Worm (Caenorhabditis elegans): ENCODE measurements around the gene gipc-1.

gipc-1 gene

ce11 chrIII:4917960-4918712, 47.6 kb downstream of the gipc-1 start, which contains the start of gene rpb-8 (continued):
- TF ChIP-seq efl-1 (GFP tag; optimal IDR thresholded peaks at IDR 0.05) (peak; percentile 70), ccch-3 (GFP tag; optimal IDR thresholded peaks at IDR 0.05) (no peak), K12H6.12 (tag; optimal IDR thresholded peaks at IDR 0.05) (no peak), B0019.2 (GFP tag; conservative IDR thresholded peaks at IDR 0.05) (no peak), egl-18 (GFP tag; IDR thresholded peaks at IDR 0.05) (no peak), tbx-9 (tag; optimal IDR thresholded peaks at IDR 0.05; ENCODE audit: borderline replicate concordance) (no peak), repo-1 (tag; optimal IDR thresholded peaks at IDR 0.05) (no peak), Y53G8AR.9 (GFP tag; conservative IDR thresholded peaks at IDR 0.05) (no peak), F33H1.4 (GFP tag; IDR thresholded peaks at IDR 0.05) (peak; percentile 83), F22D6.2 (tag; optimal IDR thresholded peaks at IDR 0.05) (no peak), hmg-1.2 (GFP tag; IDR thresholded peaks at IDR 0.05) (peak; percentile 8; the same call in 1 of the 2 replicates), snpc-1.3 (tag; optimal IDR thresholded peaks at IDR 0.05; ENCODE audit: insufficient read depth) (no peak), mel-28 (tag; optimal IDR thresholded peaks at IDR 0.05; ENCODE audit: borderline replicate concordance) (no peak), pha-4 (tag; optimal IDR thresholded peaks at IDR 0.05) (no peak), tlf-1 (GFP tag; optimal IDR thresholded peaks at IDR 0.05) (no peak), dox-1 (GFP tag; IDR thresholded peaks at IDR 0.05) (no peak), lsy-27 (tag; optimal IDR thresholded peaks at IDR 0.05; ENCODE audit: borderline replicate concordance, insufficient read depth) (no peak), F57A8.1 (GFP tag; optimal IDR thresholded peaks at IDR 0.05) (no peak), C17E4.6 (GFP tag; IDR thresholded peaks at IDR 0.05) (no peak), ztf-25 (GFP tag; IDR thresholded peaks at IDR 0.05) (no peak), madf-6 (GFP tag; IDR thresholded peaks at IDR 0.05) (peak; percentile 65; the same call in 1 of the 2 replicates), somi-1 (GFP tag; optimal IDR thresholded peaks at IDR 0.05) (no peak), attf-3 (GFP tag; conservative IDR thresholded peaks at IDR 0.05) (no peak), madf-10 (tag; optimal IDR thresholded peaks at IDR 0.05) (no peak), madf-3 (GFP tag; IDR thresholded peaks at IDR 0.05) (no peak), ztf-6 (GFP tag; IDR thresholded peaks at IDR 0.05) (no peak), ztf-22 (GFP tag; optimal IDR thresholded peaks at IDR 0.05) (no peak), F57C9.4 (tag; optimal IDR thresholded peaks at IDR 0.05) (no peak), rpc-1 (optimal IDR thresholded peaks at IDR 0.05) (no peak), rpc-1 (tag; optimal IDR thresholded peaks at IDR 0.05) (no peak), let-607 (tag; optimal IDR thresholded peaks at IDR 0.05) (peak; percentile 85 to 96), aptf-2 (GFP tag; conservative IDR thresholded peaks at IDR 0.05) (no peak), hrde-1 (tag; optimal IDR thresholded peaks at IDR 0.05; ENCODE audit: borderline replicate concordance) (no peak), fkh-3 (tag; optimal IDR thresholded peaks at IDR 0.05) (no peak), F52B5.7 (tag; optimal IDR thresholded peaks at IDR 0.05) (no peak), F10E7.11 (tag; optimal IDR thresholded peaks at IDR 0.05) (no peak), T07F8.4 (tag; optimal IDR thresholded peaks at IDR 0.05) (no peak), hmg-20 (GFP tag; IDR thresholded peaks at IDR 0.05) (no peak), F23B12.7 (tag; optimal IDR thresholded peaks at IDR 0.05; ENCODE audit: insufficient read depth) (peak; percentile 52), tbp1 (GFP tag; optimal IDR thresholded peaks at IDR 0.05) (no peak), ceh-58 (GFP tag; IDR thresholded peaks at IDR 0.05) (no peak), nfyb-1 (GFP tag; IDR thresholded peaks at IDR 0.05) (no peak), snpc-4 (GFP tag; optimal IDR thresholded peaks at IDR 0.05) (no peak), snpc-4 (tag; optimal IDR thresholded peaks at IDR 0.05) (no peak), ZK185.1 (tag; optimal IDR thresholded peaks at IDR 0.05; ENCODE audit: poor library complexity, severe bottlenecking) (no peak), lsl-1 (GFP tag; optimal IDR thresholded peaks at IDR 0.05) (peak; percentile 13), mcd-1 (GFP tag; IDR thresholded peaks at IDR 0.05) (0 out of 2 replicates have a peak, but pooled peaks have one; percentile 30)

All from whole organism, young adult.